Worm (Caenorhabditis elegans): Measurements from ENCODE around the gene str-168.

ce11 chrIV:4930754-4931322 lies 7.9 kb upstream of the str-168 start:
- no peak for TF ChIP-seq nhr-12 (tag; optimal IDR thresholded peaks at IDR 0.05)
- no peak for TF ChIP-seq ceh-43 (GFP tag; optimal IDR thresholded peaks at IDR 0.05)
- TF ChIP-seq ztf-11 (tag; optimal IDR thresholded peaks at IDR 0.05), result no peak
- no peak for TF ChIP-seq nhr-76 (tag; optimal IDR thresholded peaks at IDR 0.05)
- no peak for TF ChIP-seq elt-3 (tag; optimal IDR thresholded peaks at IDR 0.05)
- TF ChIP-seq elt-1 (tag; optimal IDR thresholded peaks at IDR 0.05; ENCODE audit: borderline replicate concordance, insufficient read depth), result no peak
- no peak for TF ChIP-seq lin-13 (tag; optimal IDR thresholded peaks at IDR 0.05)
- TF ChIP-seq pha-4 (tag; optimal IDR thresholded peaks at IDR 0.05), result no peak
- TF ChIP-seq unc-62 (GFP tag; optimal IDR thresholded peaks at IDR 0.05), result no peak
